Worm (Caenorhabditis elegans): ENCODE results near the gene ZK180.8.

- TF ChIP-seq him-1 (tag; optimal IDR thresholded peaks at IDR 0.05) (no peak), W03F9.2 (tag; optimal IDR thresholded peaks at IDR 0.05) (no peak)
These were observed 36.0 kb downstream of the ZK180.8 start for ce11 chrIV:4475362-4476086.

Measured in whole organism, L4/young adult.